Worm (Caenorhabditis elegans): ENCODE measurements around the gene T16G12.6.

DNA sequence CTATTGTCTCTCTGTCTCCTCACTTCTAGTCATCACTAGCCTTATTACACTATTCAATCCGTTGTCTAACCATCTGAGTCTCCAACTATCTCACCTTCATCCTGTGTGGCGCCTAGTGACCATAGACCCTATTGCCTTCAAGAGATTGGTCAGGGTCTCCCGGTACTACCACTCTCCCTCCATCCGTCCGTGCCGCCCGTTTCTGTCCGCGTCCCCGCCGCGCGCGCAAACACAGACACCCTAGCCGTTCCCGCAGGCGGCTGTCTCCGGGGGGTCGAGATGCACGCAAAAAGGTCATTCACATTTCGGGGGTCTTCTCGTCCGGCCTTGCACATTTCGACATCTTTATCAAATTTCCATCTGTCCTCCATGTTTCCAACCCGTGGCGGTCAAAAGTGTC lies 25.2 kb downstream of the T16G12.6 start:
- TF ChIP-seq mep-1 (tag; optimal IDR thresholded peaks at IDR 0.05) (no peak), elt-1 (tag; optimal IDR thresholded peaks at IDR 0.05; ENCODE audit: borderline replicate concordance, insufficient read depth) (no peak), lsy-2 (tag; optimal IDR thresholded peaks at IDR 0.05) (peak; percentile 21), snpc-4 (tag; optimal IDR thresholded peaks at IDR 0.05) (no peak), nhr-237 (tag; optimal IDR thresholded peaks at IDR 0.05) (no peak), elt-3 (tag; optimal IDR thresholded peaks at IDR 0.05) (no peak), unc-39 (tag; optimal IDR thresholded peaks at IDR 0.05) (no peak), nhr-2 (tag; optimal IDR thresholded peaks at IDR 0.05) (peak; percentile 9), ham-2 (GFP tag; optimal IDR thresholded peaks at IDR 0.05) (peak; percentile 91)

Measured in whole organism, mixed stage, embryonic.